Worm (Caenorhabditis elegans) whole organism, L2 larva: ENCODE measurements around the gene C14A11.5.
A peak's percentile ranks its signal among the peaks of the same experiment; 100 is the strongest.

ENCODE experiments used
- elt-1 ChIP-seq: fragments of 150-350 bp; optimal IDR thresholded peaks from 2 replicates; lab custom pipeline; 2014; ENCODE audit warnings: missing biosample characterization, missing genetic modification characterization
- gmeb-1 ChIP-seq: fragments of 150-350 bp; optimal IDR thresholded peaks from 2 replicates; lab custom pipeline; 2014; ENCODE audit warnings: missing biosample characterization, missing genetic modification characterization
- nhr-77 ChIP-seq: fragments of 150-350 bp; optimal IDR thresholded peaks from 2 replicates; lab custom pipeline; 2014; ENCODE audit warnings: missing biosample characterization, missing genetic modification characterization
- sma-9 ChIP-seq, 2 experiments: fragments of 150-350 bp in 1 of 2; sonication (generic microtip) in 1 of 2; optimal IDR thresholded peaks; 2 replicates each; lab custom pipeline; 2014 to 2016; ENCODE audit warnings: missing genetic modification characterization in 2 of 2, mild to moderate bottlenecking in 1 of 2, missing biosample characterization in 1 of 2, missing compliant biosample characterization in 1 of 2, missing genetic modification reagents in 1 of 2, moderate library complexity in 1 of 2

DNA sequence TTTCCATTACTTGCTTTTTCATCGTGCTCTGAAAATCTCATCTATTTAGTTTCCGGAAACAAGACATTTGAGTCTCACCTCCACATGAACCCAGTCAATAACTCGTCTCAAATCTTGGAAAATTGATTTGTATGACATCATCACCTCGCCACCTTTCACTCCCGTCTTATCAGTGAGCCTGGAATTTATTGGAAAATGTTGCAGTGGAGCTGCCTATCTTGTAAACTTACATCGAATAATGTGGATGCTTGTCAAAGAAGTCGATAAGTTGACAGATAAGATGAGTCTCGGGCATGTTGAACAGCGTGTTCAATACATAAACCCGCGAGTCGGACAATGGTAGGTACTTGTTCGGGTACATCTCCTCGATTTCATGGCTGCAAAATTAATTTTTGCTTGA, 29.4 kb upstream of the C14A11.5 start:
- no peak for TF ChIP-seq gmeb-1 (tag; lab: Kevin White, UChicago)
- TF ChIP-seq nhr-77, result no peak
- peak; percentile 55 for TF ChIP-seq sma-9 (GFP tag; optimal IDR thresholded peaks at IDR 0.05; lab: Kevin White, UChicago)
- TF ChIP-seq sma-9 (tag; optimal IDR thresholded peaks at IDR 0.05; lab: Kevin White, UChicago), result no peak
- no peak for TF ChIP-seq elt-1 (tag; lab: Kevin White, UChicago)
